Worm (Caenorhabditis elegans) whole organism, early embryonic: ENCODE results near the gene Y32B12A.5.

Source experiments
- B0310.2 ChIP-seq: sonication (generic microtip); optimal IDR thresholded peaks from 2 replicates; lab custom pipeline; 2016; ENCODE audit warnings: mild to moderate bottlenecking, missing genetic modification characterization, missing compliant biosample characterization
- F13C5.2 ChIP-seq: sonication (generic microtip); optimal IDR thresholded peaks from 2 replicates; lab custom pipeline; 2017; ENCODE audit warnings: mild to moderate bottlenecking, missing genetic modification characterization, inconsistent platforms, missing compliant biosample characterization
- aly-1 ChIP-seq: sonication (generic microtip); optimal IDR thresholded peaks from 2 replicates; lab custom pipeline; 2016; ENCODE audit warnings: missing genetic modification characterization, missing compliant biosample characterization
- ama-1 ChIP-seq: fragments of 150-350 bp; optimal IDR thresholded peaks from 2 replicates; lab custom pipeline; 2014
- ceh-13 ChIP-seq: fragments of 200-800 bp; sonication (Bioruptor generic); optimal IDR thresholded peaks from 2 replicates; lab custom pipeline; 2018; ENCODE audit warnings: mild to moderate bottlenecking, missing genetic modification characterization, missing compliant biosample characterization
- ceh-36 ChIP-seq: sonication (generic microtip); optimal IDR thresholded peaks from 2 replicates; lab custom pipeline; 2016; ENCODE audit warnings: missing genetic modification characterization, inconsistent platforms, missing compliant biosample characterization
- ets-7 ChIP-seq: sonication (generic microtip); optimal IDR thresholded peaks from 2 replicates; lab custom pipeline; 2016; ENCODE audit warnings: missing genotype, missing genetic modification characterization, missing compliant biosample characterization
- flt-1 ChIP-seq: fragments of 200-800 bp; sonication (Bioruptor generic); IDR thresholded peaks from 2 replicates; pipeline ENCODE4 v1.3.6; 2022; ENCODE audit warnings: missing genetic modification characterization, missing compliant biosample characterization
- hmbx-1 ChIP-seq: sonication (generic microtip); optimal IDR thresholded peaks from 2 replicates; lab custom pipeline; 2016; ENCODE audit warnings: mild to moderate bottlenecking, missing genetic modification characterization, missing compliant biosample characterization
- hmg-4 ChIP-seq: fragments of 200-800 bp; sonication (Bioruptor generic); optimal IDR thresholded peaks from 2 replicates; lab custom pipeline; 2018; ENCODE audit warnings: mild to moderate bottlenecking, missing genetic modification characterization, missing compliant biosample characterization
- hnd-1 ChIP-seq: sonication (generic microtip); optimal IDR thresholded peaks from 2 replicates; lab custom pipeline; 2016; ENCODE audit warnings: missing genetic modification characterization, missing compliant biosample characterization
- pes-1 ChIP-seq: fragments of 200-800 bp; sonication (Bioruptor generic); IDR thresholded peaks from 2 replicates; pipeline ENCODE4 v1.3.6; 2022; ENCODE audit warnings: missing genetic modification reagents, missing genetic modification characterization, missing compliant biosample characterization
- scrt-1 ChIP-seq: fragments of 200-800 bp; sonication (Bioruptor generic); IDR thresholded peaks from 2 replicates; pipeline ENCODE4 v1.3.6; 2022; ENCODE audit warnings: missing genetic modification characterization, missing compliant biosample characterization
- sea-1 ChIP-seq: fragments of 200-800 bp; sonication (Bioruptor generic); conservative IDR thresholded peaks from 2 replicates; pipeline ENCODE4 v1.3.6; 2022; ENCODE audit warnings: missing genetic modification characterization, missing compliant biosample characterization
- tbx-11 ChIP-seq: fragments of 200-800 bp; sonication (Bioruptor generic); IDR thresholded peaks from 2 replicates; pipeline ENCODE4 v1.3.6; 2022; ENCODE audit warnings: missing genetic modification characterization, missing compliant biosample characterization
- tbx-37 ChIP-seq: fragments of 200-800 bp; sonication (Bioruptor generic); conservative IDR thresholded peaks from 2 replicates; pipeline ENCODE4 v1.3.6; 2022; ENCODE audit warnings: missing genetic modification reagents, missing genetic modification characterization, missing compliant biosample characterization
- tra-4 ChIP-seq: sonication (generic microtip); optimal IDR thresholded peaks from 2 replicates; lab custom pipeline; 2017; ENCODE audit warnings: missing genetic modification characterization, missing compliant biosample characterization

Gene Y32B12A.5

ce11 chrV:16487474-16487873, at the start of gene Y32B12A.5:
TSS of gene Y32B12A.5 (minus strand) at chrV:16487574.
- TF ChIP-seq sea-1 (no peak), ceh-36 (tag; lab: Kevin White, UChicago) (no peak), scrt-1 (GFP tag; lab: Robert Waterston, UW) (no peak), tbx-37 (GFP tag; lab: Robert Waterston, UW) (no peak), ceh-13 (GFP tag; lab: Kevin White, UChicago) (no peak), ets-7 (tag; lab: Kevin White, UChicago) (no peak), tra-4 (tag; lab: Kevin White, UChicago) (no peak), hnd-1 (no peak), hmbx-1 (no peak), aly-1 (tag; lab: Kevin White, UChicago) (no peak), flt-1 (GFP tag; lab: Robert Waterston, UW) (no peak), hmg-4 (GFP tag; lab: Kevin White, UChicago) (no peak), F13C5.2 (tag; lab: Kevin White, UChicago) (no peak), tbx-11 (GFP tag; lab: Robert Waterston, UW) (no peak), pes-1 (no peak), B0310.2 (no peak), ama-1 (lab: Kevin White, UChicago) (no peak)

- no peak for TF ChIP-seq pes-1
- no peak for TF ChIP-seq scrt-1 (GFP tag; lab: Robert Waterston, UW)
- no peak for TF ChIP-seq hnd-1
- no peak for TF ChIP-seq tbx-11 (GFP tag; lab: Robert Waterston, UW)
Measured at ce11 chrV:16536701-16537100, 49.3 kb upstream of the Y32B12A.5 start, which contains the start of gene Y32B12B.1. TSS of gene Y32B12B.1 (plus strand) at chrV:16537001.

- no peak for TF ChIP-seq sea-1
Measured at ce11 chrV:16535172-16535571, 47.8 kb upstream of the Y32B12A.5 start, which contains the start of gene Y32B12B.8. TSS of gene Y32B12B.8 (plus strand) at chrV:16535472.

- TF ChIP-seq ets-7 (tag; lab: Kevin White, UChicago) (no peak), flt-1 (GFP tag; lab: Robert Waterston, UW) (no peak), ceh-36 (tag; lab: Kevin White, UChicago) (no peak), tbx-11 (GFP tag; lab: Robert Waterston, UW) (no peak), pes-1 (no peak), B0310.2 (no peak), F13C5.2 (tag; lab: Kevin White, UChicago) (no peak), tbx-37 (GFP tag; lab: Robert Waterston, UW) (no peak), tra-4 (tag; lab: Kevin White, UChicago) (no peak), scrt-1 (GFP tag; lab: Robert Waterston, UW) (no peak), hmbx-1 (no peak), ama-1 (lab: Kevin White, UChicago) (no peak), sea-1 (no peak)
Measured at ce11 chrV:16534000-16534399, 46.6 kb upstream of the Y32B12A.5 start, which contains the start of gene cpr-2. TSS of gene cpr-2 (minus strand) at chrV:16534100.

- TF ChIP-seq ceh-36 (tag; lab: Kevin White, UChicago) (no peak), ets-7 (tag; lab: Kevin White, UChicago) (no peak), scrt-1 (GFP tag; lab: Robert Waterston, UW) (no peak), flt-1 (GFP tag; lab: Robert Waterston, UW) (no peak), tbx-37 (GFP tag; lab: Robert Waterston, UW) (no peak), F13C5.2 (tag; lab: Kevin White, UChicago) (no peak), hmbx-1 (no peak), hnd-1 (no peak), ama-1 (lab: Kevin White, UChicago) (no peak), ceh-13 (GFP tag; lab: Kevin White, UChicago) (no peak), aly-1 (tag; lab: Kevin White, UChicago) (no peak), sea-1 (no peak), tra-4 (tag; lab: Kevin White, UChicago) (no peak), tbx-11 (GFP tag; lab: Robert Waterston, UW) (no peak), hmg-4 (GFP tag; lab: Kevin White, UChicago) (no peak), pes-1 (no peak), B0310.2 (no peak)
Measured at ce11 chrV:16527796-16528195, 40.4 kb upstream of the Y32B12A.5 start, which contains the start of gene F36D3.16. TSS of gene F36D3.16 (plus strand) at chrV:16528096.

ce11 chrV:16526858-16527257, 39.5 kb upstream of the Y32B12A.5 start, which contains the start of gene F36D3.8:
TSS of gene F36D3.8 (plus strand) at chrV:16527158.
- no peak for TF ChIP-seq hmg-4 (GFP tag; lab: Kevin White, UChicago)
- TF ChIP-seq tra-4 (tag; lab: Kevin White, UChicago): no peak
- TF ChIP-seq ets-7 (tag; lab: Kevin White, UChicago): no peak
- TF ChIP-seq scrt-1 (GFP tag; lab: Robert Waterston, UW): no peak
- no peak for TF ChIP-seq ceh-13 (GFP tag; lab: Kevin White, UChicago)
- no peak for TF ChIP-seq ceh-36 (tag; lab: Kevin White, UChicago)
- TF ChIP-seq tbx-37 (GFP tag; lab: Robert Waterston, UW): no peak
- TF ChIP-seq pes-1: no peak
- TF ChIP-seq hnd-1: no peak
- TF ChIP-seq hmbx-1: no peak

ce11 chrV:16522242-16522641, 34.9 kb upstream of the Y32B12A.5 start, which contains the start of gene srw-34:
TSS of gene srw-34 (minus strand) at chrV:16522342.
- no peak for TF ChIP-seq ceh-13 (GFP tag; lab: Kevin White, UChicago)

- TF ChIP-seq ama-1 (lab: Kevin White, UChicago): no peak
- TF ChIP-seq aly-1 (tag; lab: Kevin White, UChicago): no peak
- no peak for TF ChIP-seq ceh-36 (tag; lab: Kevin White, UChicago)
- no peak for TF ChIP-seq tbx-37 (GFP tag; lab: Robert Waterston, UW)
- TF ChIP-seq sea-1: no peak
- TF ChIP-seq F13C5.2 (tag; lab: Kevin White, UChicago): no peak
- no peak for TF ChIP-seq scrt-1 (GFP tag; lab: Robert Waterston, UW)
Measured at ce11 chrV:16517619-16518018, 30.2 kb upstream of the Y32B12A.5 start, which contains the start of gene F36D3.4. TSS of gene F36D3.4 (minus strand) at chrV:16517719.
